Fruit fly (Drosophila melanogaster) whole organism, embryonic: ENCODE data around the gene CG13038.
A peak's percentile ranks its signal among the peaks of the same experiment; 100 is the strongest.

Source experiments
- CG15514 ChIP-seq: fragments of 200-800 bp; sonication (Bioruptor generic); optimal IDR thresholded peaks from 3 replicates; lab custom pipeline; 2017; ENCODE audit warnings: missing biosample characterization, missing genetic modification characterization, mild to moderate bottlenecking, moderate library complexity, missing genetic modification reagents
- CG17359 ChIP-seq: fragments of 200-800 bp; sonication (Bioruptor generic); optimal IDR thresholded peaks from 3 replicates; lab custom pipeline; 2018; ENCODE audit warnings: missing biosample characterization, mild to moderate bottlenecking, missing genetic modification characterization, moderate library complexity
- CG18262 ChIP-seq: fragments of 200-800 bp; optimal IDR thresholded peaks from 3 replicates; lab custom pipeline; 2019; ENCODE audit warnings: missing biosample characterization, mild to moderate bottlenecking, missing genetic modification characterization, moderate library complexity
- CG34224 ChIP-seq: fragments of 200-800 bp; sonication (Bioruptor generic); IDR thresholded peaks from 3 replicates; pipeline ENCODE4 v1.3.6; 2022; ENCODE audit warnings: missing biosample characterization, missing genetic modification characterization; ENCODE audit not compliant: partially characterized antibody
- CG34376 ChIP-seq: fragments of 200-800 bp; sonication (Bioruptor generic); optimal IDR thresholded peaks from 2 replicates; lab custom pipeline; 2018; ENCODE audit warnings: missing biosample characterization, mild to moderate bottlenecking, missing genetic modification characterization
- CG4820 ChIP-seq: fragments of 200-800 bp; sonication (Bioruptor generic); optimal IDR thresholded peaks from 3 replicates; lab custom pipeline; 2016; ENCODE audit warnings: missing biosample characterization, missing genetic modification characterization
- CG8281 ChIP-seq: fragments of 200-800 bp; sonication (Bioruptor generic); optimal IDR thresholded peaks from 2 replicates; lab custom pipeline; 2018; ENCODE audit warnings: missing biosample characterization, mild to moderate bottlenecking, missing genetic modification characterization, moderate library complexity
- CG8290 ChIP-seq, 3 experiments: fragments of 200-800 bp; sonication (Bioruptor generic); optimal IDR thresholded peaks; 2 replicates each; lab custom pipeline; 2016 to 2019; ENCODE audit warnings: missing biosample characterization in 3 of 3, missing genetic modification characterization in 3 of 3, mild to moderate bottlenecking in 2 of 3, moderate library complexity in 1 of 3
- Fer3 ChIP-seq: fragments of 200-800 bp; sonication (Bioruptor generic); optimal IDR thresholded peaks from 2 replicates; lab custom pipeline; 2018; ENCODE audit warnings: missing biosample characterization, mild to moderate bottlenecking, missing genetic modification characterization, moderate library complexity
- Gsc ChIP-seq: fragments of 200-800 bp; sonication (Bioruptor generic); IDR thresholded peaks from 2 replicates; pipeline ENCODE4 v1.3.6; 2022; ENCODE audit warnings: missing biosample characterization, missing genetic modification characterization
- HLHmδ ChIP-seq: fragments of 200-800 bp; sonication (Bioruptor generic); optimal IDR thresholded peaks from 2 replicates; lab custom pipeline; 2018; ENCODE audit warnings: missing biosample characterization, mild to moderate bottlenecking, missing genetic modification characterization, moderate library complexity
- Med ChIP-seq: fragments of 200-800 bp; sonication (Bioruptor generic); peaks from one replicate; lab custom pipeline; 2016; ENCODE audit warnings: missing biosample characterization, missing genetic modification characterization, mild to moderate bottlenecking, inconsistent platforms, moderate library complexity
- NFAT ChIP-seq: fragments of 200-800 bp; sonication (Bioruptor generic); IDR thresholded peaks from 2 replicates; pipeline ENCODE4 v1.3.6; 2022; ENCODE audit warnings: missing biosample characterization, missing genetic modification characterization
- NK7.1 ChIP-seq: fragments of 200-800 bp; sonication (Bioruptor generic); optimal IDR thresholded peaks from 3 replicates; lab custom pipeline; 2016; ENCODE audit warnings: missing biosample characterization, missing genetic modification characterization
- Neu2 ChIP-seq: fragments of 200-800 bp; sonication (Bioruptor generic); optimal IDR thresholded peaks from 3 replicates; lab custom pipeline; 2016; ENCODE audit warnings: missing biosample characterization, missing genetic modification characterization, borderline replicate concordance
- Ssrp ChIP-seq: fragments of 200-800 bp; sonication (Bioruptor generic); optimal IDR thresholded peaks from 2 replicates; lab custom pipeline; 2018; ENCODE audit warnings: missing biosample characterization, mild to moderate bottlenecking, missing genetic modification characterization, moderate library complexity
- Trl ChIP-seq, 3 experiments: fragments of >200 bp in 2 of 3; fragments of 200-800 bp in 1 of 3; sonication (Bioruptor generic) in 1 of 3; optimal IDR thresholded peaks; 2 replicates in 1 of 3; 3 replicates in 2 of 3; lab custom pipeline; 2016 to 2017; ENCODE audit warnings: missing biosample characterization in 1 of 3, missing genetic modification characterization in 1 of 3
- ab ChIP-seq: fragments of 200-800 bp; sonication (Bioruptor generic); optimal IDR thresholded peaks from 2 replicates; lab custom pipeline; 2016; ENCODE audit warnings: missing biosample characterization, missing genetic modification characterization
- ara ChIP-seq: fragments of 200-800 bp; sonication (Bioruptor generic); IDR thresholded peaks from 2 replicates; pipeline ENCODE4 v1.3.6; 2022; ENCODE audit warnings: missing biosample characterization, missing genetic modification characterization
- bbx ChIP-seq: fragments of 200-800 bp; sonication (Bioruptor generic); IDR thresholded peaks from 2 replicates; pipeline ENCODE4 v1.3.6; 2022; ENCODE audit warnings: missing biosample characterization, missing genetic modification characterization; ENCODE audit not compliant: partially characterized antibody
- cad ChIP-seq: fragments of >200 bp; optimal IDR thresholded peaks from 2 replicates; lab custom pipeline; 2017; ENCODE audit warnings: missing biosample characterization, missing genetic modification characterization
- chinmo ChIP-seq: fragments of 200-800 bp; sonication (Bioruptor generic); IDR thresholded peaks from 4 replicates; pipeline ENCODE4 v1.3.6; 2022; ENCODE audit warnings: missing biosample characterization, missing genetic modification characterization; ENCODE audit not compliant: partially characterized antibody
- ems ChIP-seq: fragments of 200-800 bp; sonication (Bioruptor generic); optimal IDR thresholded peaks from 3 replicates; lab custom pipeline; 2016; ENCODE audit warnings: missing biosample characterization, missing genetic modification characterization
- gem ChIP-seq: fragments of 200-800 bp; sonication (Bioruptor generic); optimal IDR thresholded peaks from 2 replicates; lab custom pipeline; 2019; ENCODE audit warnings: missing biosample characterization, mild to moderate bottlenecking, missing genetic modification characterization, moderate library complexity
- gfzf ChIP-seq: fragments of 200-800 bp; sonication (Bioruptor generic); optimal IDR thresholded peaks from 2 replicates; lab custom pipeline; 2016; ENCODE audit warnings: missing biosample characterization, mild to moderate bottlenecking, missing genetic modification characterization, moderate library complexity
- kah ChIP-seq: fragments of 200-800 bp; sonication (Bioruptor generic); optimal IDR thresholded peaks from 2 replicates; lab custom pipeline; 2018; ENCODE audit warnings: missing biosample characterization, mild to moderate bottlenecking, missing genetic modification characterization
- onecut ChIP-seq: fragments of 200-800 bp; sonication (Bioruptor generic); IDR thresholded peaks from 2 replicates; pipeline ENCODE4 v1.3.6; 2022; ENCODE audit warnings: missing biosample characterization, missing genetic modification characterization
- pnt ChIP-seq: fragments of 200-800 bp; sonication (Bioruptor generic); optimal IDR thresholded peaks from 3 replicates; lab custom pipeline; 2016; ENCODE audit warnings: missing biosample characterization, missing genetic modification characterization
- pum ChIP-seq: fragments of 200-800 bp; sonication (Bioruptor generic); optimal IDR thresholded peaks from 2 replicates; lab custom pipeline; 2016; ENCODE audit warnings: missing biosample characterization, missing genetic modification characterization
- ro ChIP-seq: fragments of 200-800 bp; sonication (Bioruptor generic); IDR thresholded peaks from 2 replicates; pipeline ENCODE4 v1.3.6; 2022; ENCODE audit warnings: missing biosample characterization, missing genetic modification characterization
- so ChIP-seq: fragments of 200-800 bp; sonication (Bioruptor generic); IDR thresholded peaks from 3 replicates; pipeline ENCODE4 v1.3.6; 2022; ENCODE audit warnings: missing biosample characterization, missing genetic modification characterization
- ssp ChIP-seq: fragments of 200-800 bp; sonication (Bioruptor generic); IDR thresholded peaks from 2 replicates; pipeline ENCODE4 v1.3.6; 2022; ENCODE audit warnings: missing biosample characterization, missing genetic modification characterization
- stwl ChIP-seq: fragments of 200-800 bp; sonication (Bioruptor generic); optimal IDR thresholded peaks from 3 replicates; lab custom pipeline; 2018; ENCODE audit warnings: missing biosample characterization, mild to moderate bottlenecking, missing genetic modification characterization, moderate library complexity
- sug ChIP-seq: fragments of 200-800 bp; optimal IDR thresholded peaks from 2 replicates; lab custom pipeline; 2019; ENCODE audit warnings: missing biosample characterization, mild to moderate bottlenecking, missing genetic modification characterization, moderate library complexity
- tio ChIP-seq: fragments of 200-800 bp; sonication (Bioruptor generic); optimal IDR thresholded peaks from 2 replicates; lab custom pipeline; 2017; ENCODE audit warnings: missing biosample characterization, missing genetic modification characterization, inconsistent platforms
- trh ChIP-seq: fragments of 200-800 bp; sonication (Bioruptor generic); optimal IDR thresholded peaks from 2 replicates; lab custom pipeline; 2016; ENCODE audit warnings: missing biosample characterization, missing genetic modification characterization

Gene CG13038

DNA sequence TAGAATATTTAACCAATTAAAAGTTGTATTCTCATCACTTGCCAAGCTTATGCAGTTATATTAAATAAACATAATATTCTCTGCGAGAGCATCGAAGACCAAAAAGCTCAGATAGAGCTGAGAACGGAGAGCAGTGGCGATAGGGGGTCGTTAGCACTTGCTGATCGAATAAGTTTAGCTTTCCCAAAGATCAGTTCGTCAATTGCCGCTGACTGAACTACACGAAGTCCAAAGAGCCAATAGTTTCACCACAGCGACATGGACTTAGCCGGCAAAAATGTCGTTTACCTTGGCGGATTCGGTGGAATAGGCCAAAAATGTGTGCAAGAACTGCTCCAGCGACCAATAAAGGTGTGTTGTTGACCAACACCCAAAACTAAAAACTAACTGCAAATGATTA is 40.5 kb upstream of the CG13038 start, which contains the start of gene CG4842:
TSS of gene CG4842 (plus strand) at position 191 of the 400 bp plus-strand sequence.
- no peak for TF ChIP-seq trh (GFP tag; lab: Kevin White, UChicago)
- TF ChIP-seq CG8281 (tag; lab: Kevin White, UChicago) = no peak
- TF ChIP-seq NK7.1 (GFP tag; lab: Kevin White, UChicago) = no peak
- peak in 1 of 2 experiments; percentile 28 for TF ChIP-seq Trl (optimal IDR thresholded peaks at IDR 0.05; lab: Kevin White, UChicago)
- no peak for TF ChIP-seq Trl (GFP tag; optimal IDR thresholded peaks at IDR 0.05; lab: Kevin White, UChicago)
- TF ChIP-seq kah = no peak
- TF ChIP-seq ab (GFP tag; lab: Kevin White, UChicago) = no peak
- TF ChIP-seq so (GFP tag; lab: Robert Waterston, UW) = no peak
- TF ChIP-seq CG34224 (GFP tag; lab: Robert Waterston, UW) = no peak
- no peak for TF ChIP-seq stwl (tag; lab: Kevin White, UChicago)
- TF ChIP-seq ro (GFP tag; lab: Robert Waterston, UW) = no peak
- TF ChIP-seq Med (GFP tag; lab: Kevin White, UChicago) = peak; percentile 46
- TF ChIP-seq chinmo = 0 out of 4 replicates have a peak, but pooled peaks have one; percentile 57
- TF ChIP-seq CG34376 = no peak
- peak; percentile 29 for TF ChIP-seq sug (tag; lab: Kevin White, UChicago)
- no peak for TF ChIP-seq ara (GFP tag; lab: Robert Waterston, UW)
- TF ChIP-seq, all 482 proteins: peak for 4

DNA sequence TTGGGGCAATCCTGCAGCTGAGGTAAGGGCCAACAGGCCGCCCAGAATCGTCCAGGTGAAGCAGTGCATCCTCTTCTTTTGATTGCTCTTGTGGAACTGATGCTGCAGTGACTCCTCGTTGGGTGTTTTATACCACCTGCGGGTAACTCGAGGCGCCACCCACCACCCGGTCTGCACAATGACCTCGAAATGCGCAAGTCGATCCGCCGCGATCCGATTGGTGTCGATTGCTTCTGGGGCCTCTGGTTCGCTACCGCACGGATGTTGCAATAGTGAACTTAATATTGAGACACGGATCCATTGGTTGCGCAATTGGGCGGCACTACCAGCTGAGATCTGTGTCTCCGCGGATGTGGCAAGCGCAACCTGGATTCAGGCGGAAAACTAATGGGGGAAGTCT is 39.5 kb upstream of the CG13038 start, which contains the start of gene Cpr72Ec:
TSS of gene Cpr72Ec (minus strand) at position 101 of the 400 bp plus-strand sequence.
- no peak for TF ChIP-seq ssp (GFP tag; lab: Robert Waterston, UW)
- TF ChIP-seq CG4820 (GFP tag; lab: Kevin White, UChicago) = no peak
- TF ChIP-seq bbx (GFP tag; lab: Robert Waterston, UW) = no peak
- no peak for TF ChIP-seq pnt (GFP tag; lab: Kevin White, UChicago)
- TF ChIP-seq chinmo = 0 out of 4 replicates have a peak, but pooled peaks have one; percentile 22

DNA sequence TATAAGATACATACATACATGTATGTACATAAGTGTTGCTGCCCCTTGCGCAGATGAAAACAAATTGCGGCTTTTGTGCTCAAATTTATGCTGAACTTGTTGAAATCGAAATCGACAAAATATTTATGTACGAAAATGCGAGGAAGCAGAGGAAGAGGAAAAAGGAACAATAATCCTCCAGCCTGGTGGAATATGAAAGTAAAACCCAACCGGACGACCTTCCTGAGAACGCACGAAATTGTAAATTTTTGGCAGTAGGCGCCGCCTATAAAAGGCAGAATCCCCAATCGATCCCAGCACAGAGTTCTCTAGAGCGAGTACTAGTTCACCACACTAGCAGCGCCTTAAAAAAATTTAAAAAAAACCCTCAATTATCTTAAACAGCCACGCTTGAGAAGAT is 36.9 kb upstream of the CG13038 start, which contains the start of gene Cpr72Eb:
TSS of gene Cpr72Eb (plus strand) at position 301 of the 400 bp plus-strand sequence.
- TF ChIP-seq gfzf (GFP tag; lab: Kevin White, UChicago) = no peak
- TF ChIP-seq Neu2 (GFP tag; lab: Kevin White, UChicago) = no peak
- TF ChIP-seq kah = no peak
- TF ChIP-seq CG15514 = no peak
- TF ChIP-seq CG17359 = no peak
- TF ChIP-seq Ssrp (tag; lab: Kevin White, UChicago) = no peak
- no peak for TF ChIP-seq HLHmδ (GFP tag; lab: Kevin White, UChicago)
- TF ChIP-seq gem = no peak
- no peak for TF ChIP-seq NFAT (GFP tag; lab: Robert Waterston, UW)
- TF ChIP-seq pum = no peak
- TF ChIP-seq tio (GFP tag; lab: Kevin White, UChicago) = no peak
- no peak for TF ChIP-seq onecut (GFP tag; lab: Robert Waterston, UW)
- TF ChIP-seq Fer3 = no peak
- no peak for TF ChIP-seq CG18262 (tag; lab: Kevin White, UChicago)
- TF ChIP-seq ems (GFP tag; lab: Kevin White, UChicago) = no peak
- no peak for TF ChIP-seq cad (GFP tag; lab: Kevin White, UChicago)
- TF ChIP-seq Gsc (GFP tag; lab: Robert Waterston, UW) = no peak
- TF ChIP-seq CG8290 (GFP tag; optimal IDR thresholded peaks at IDR 0.05; lab: Kevin White, UChicago) = no peak
- no peak for TF ChIP-seq CG8290 (tag; optimal IDR thresholded peaks at IDR 0.05; lab: Kevin White, UChicago)
